Worm (Caenorhabditis elegans): Measurements from ENCODE around the gene ZK809.8.

Gene ZK809.8

DNA sequence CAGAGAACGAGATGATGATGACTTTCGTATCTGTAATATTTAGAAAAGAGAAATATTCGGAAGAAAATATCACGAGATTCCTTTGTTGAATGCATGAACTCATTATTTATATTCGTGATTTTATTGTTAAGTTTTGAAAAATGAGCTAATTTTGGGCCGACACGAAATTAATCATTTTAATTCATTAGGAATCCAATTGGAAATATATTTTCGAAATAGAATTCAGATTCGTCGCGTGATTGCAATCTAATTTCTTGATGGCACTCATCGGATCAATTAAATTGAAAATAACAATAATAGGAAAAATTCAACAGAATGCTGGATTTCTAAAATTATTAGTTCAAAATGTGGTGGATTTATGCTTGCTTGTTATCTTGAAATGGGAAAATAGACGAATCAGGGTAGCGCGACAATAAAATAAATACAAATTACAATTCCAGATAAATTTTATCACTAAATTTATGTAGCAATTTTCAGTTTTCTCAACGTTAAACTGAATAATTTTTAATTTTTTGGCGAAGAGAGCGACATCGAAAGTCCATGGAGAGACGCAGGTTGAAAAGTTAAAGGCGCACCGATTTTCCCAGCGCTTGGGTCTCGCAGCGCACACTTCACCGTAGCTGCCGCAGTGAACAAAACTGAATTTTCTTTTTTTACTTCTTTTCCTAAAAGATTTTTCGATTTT lies 47.0 kb downstream of the ZK809.8 start (continued):
- TF ChIP-seq ztf-11 (tag; optimal IDR thresholded peaks at IDR 0.05) = peak in 1 of 2 experiments; percentile 21
- peak; percentile 77 for TF ChIP-seq skn-1 (tag; optimal IDR thresholded peaks at IDR 0.05)
- peak; percentile 72 for TF ChIP-seq nhr-19 (GFP tag; conservative IDR thresholded peaks at IDR 0.05)

DNA sequence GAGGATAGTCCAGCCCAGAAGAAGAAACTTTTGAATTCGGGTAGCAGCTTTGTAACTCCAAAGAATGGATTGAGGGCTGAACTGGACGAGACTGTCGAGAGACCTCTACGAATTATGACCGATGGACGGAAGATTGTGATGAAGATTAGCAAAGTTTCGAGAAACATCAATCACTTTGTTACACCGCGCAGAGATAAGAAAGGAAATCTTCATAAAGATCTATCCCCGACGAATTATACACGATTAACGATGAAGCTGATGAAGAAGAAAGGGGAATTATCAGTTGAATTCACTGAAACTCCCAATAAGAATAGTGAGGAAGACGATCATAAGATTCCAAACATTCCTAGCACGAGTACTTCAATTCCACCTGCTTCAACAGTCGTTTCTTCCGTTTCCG lies 49.1 kb downstream of the ZK809.8 start:
- no peak for TF ChIP-seq nhr-77 (tag; optimal IDR thresholded peaks at IDR 0.05)
- no peak for TF ChIP-seq lin-15B (tag; optimal IDR thresholded peaks at IDR 0.05)
- no peak for TF ChIP-seq ceh-63 (GFP tag; optimal IDR thresholded peaks at IDR 0.05)
- no peak for TF ChIP-seq lin-14 (GFP tag; optimal IDR thresholded peaks at IDR 0.05)
- no peak for TF ChIP-seq mep-1 (tag; optimal IDR thresholded peaks at IDR 0.05)
- peak; percentile 3 for TF ChIP-seq rnt-1 (tag; optimal IDR thresholded peaks at IDR 0.05)
- TF ChIP-seq mef-2 (tag; optimal IDR thresholded peaks at IDR 0.05) = no peak
- no peak for TF ChIP-seq irx-1 (tag; optimal IDR thresholded peaks at IDR 0.05)
- no peak for TF ChIP-seq unc-30 (tag; optimal IDR thresholded peaks at IDR 0.05)
- TF ChIP-seq F16B12.6 (tag; optimal IDR thresholded peaks at IDR 0.05) = no peak
- TF ChIP-seq nhr-12 (tag; optimal IDR thresholded peaks at IDR 0.05) = no peak
- peak; percentile 27 for TF ChIP-seq blmp-1 (tag; optimal IDR thresholded peaks at IDR 0.05)

DNA sequence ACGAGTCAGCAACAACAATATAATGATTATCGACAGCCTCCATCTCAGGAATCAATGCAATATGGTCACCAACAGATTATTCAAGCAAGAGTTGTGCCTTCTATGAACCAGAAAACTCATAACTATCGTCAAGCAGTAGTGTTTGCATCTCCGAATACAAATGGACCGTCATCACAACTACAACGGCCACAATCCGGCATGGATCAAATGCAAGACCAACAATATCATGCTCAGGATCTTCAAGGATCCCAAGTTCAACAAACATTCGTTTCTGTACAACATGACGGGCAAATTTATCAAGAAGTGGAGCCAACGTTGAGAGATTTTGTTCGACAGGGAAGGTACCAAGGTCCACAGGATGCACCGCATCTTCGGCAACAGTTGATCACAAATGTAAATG lies 51.8 kb downstream of the ZK809.8 start:
- TF ChIP-seq ama-1 (optimal IDR thresholded peaks at IDR 0.05) (no peak), C04F5.9 (tag; optimal IDR thresholded peaks at IDR 0.05) (no peak), mab-9 (GFP tag; IDR thresholded peaks at IDR 0.05) (no peak), C34B4.2 (tag; optimal IDR thresholded peaks at IDR 0.05) (no peak), dsc-1 (tag; optimal IDR thresholded peaks at IDR 0.05) (no peak), sox-4 (tag; optimal IDR thresholded peaks at IDR 0.05) (no peak), sptf-1 (tag; optimal IDR thresholded peaks at IDR 0.05) (no peak), lir-3 (tag; optimal IDR thresholded peaks at IDR 0.05; ENCODE audit: poor library complexity) (no peak), snu-23 (GFP tag; optimal IDR thresholded peaks at IDR 0.05) (no peak)
